Worm (Caenorhabditis elegans) whole organism, late embryonic: ENCODE data around the gene C33E10.10.

Experiments
- C38D4.7 ChIP-seq: fragments of 200-800 bp; sonication (Bioruptor generic); optimal IDR thresholded peaks from 2 replicates; lab custom pipeline; 2018; ENCODE audit warnings: mild to moderate bottlenecking, missing genetic modification characterization, moderate library complexity, missing compliant biosample characterization
- ceh-9 ChIP-seq: sonication (generic microtip); optimal IDR thresholded peaks from 2 replicates; lab custom pipeline; 2016; ENCODE audit warnings: mild to moderate bottlenecking, missing genetic modification characterization, inconsistent platforms, missing compliant biosample characterization
- pha-4 ChIP-seq: fragments of 150-350 bp; optimal IDR thresholded peaks from 2 replicates; lab custom pipeline; 2018; ENCODE audit warnings: missing biosample characterization, missing genetic modification reagents, missing genetic modification characterization

- TF ChIP-seq ceh-9 (no peak), pha-4 (tag; lab: Kevin White, UChicago) (no peak), C38D4.7 (GFP tag; lab: Kevin White, UChicago) (no peak)
Measured at ce11 chrX:17329075-17329474, 27.3 kb upstream of the C33E10.10 start.
